Fruit fly (Drosophila melanogaster) whole organism, wandering third instar larva: ENCODE measurements around the gene TotX.

Experiments used
- Abd-B ChIP-seq: fragments of >200 bp; optimal IDR thresholded peaks from 2 replicates; lab custom pipeline; 2017; ENCODE audit warnings: missing biosample characterization, missing genetic modification characterization
- CG32264 ChIP-seq: fragments of 200-800 bp; sonication (Bioruptor generic); optimal IDR thresholded peaks from 2 replicates; lab custom pipeline; 2016; ENCODE audit warnings: missing biosample characterization, missing genetic modification characterization
- CG9705 ChIP-seq: fragments of 200-800 bp; sonication (Bioruptor generic); optimal IDR thresholded peaks from 2 replicates; lab custom pipeline; 2018; ENCODE audit warnings: missing biosample characterization, mild to moderate bottlenecking, missing genetic modification characterization
- Dfd ChIP-seq: fragments of >200 bp; optimal IDR thresholded peaks from 2 replicates; lab custom pipeline; 2017; ENCODE audit warnings: missing biosample characterization, missing genetic modification characterization
- GATAd ChIP-seq: sonication (Bioruptor generic); optimal IDR thresholded peaks from 2 replicates; lab custom pipeline; 2016; ENCODE audit warnings: missing biosample characterization, missing genetic modification characterization
- Hnf4 ChIP-seq: fragments of 200-800 bp; sonication (Bioruptor generic); optimal IDR thresholded peaks from 2 replicates; lab custom pipeline; 2016; ENCODE audit warnings: missing biosample characterization, mild to moderate bottlenecking, missing genetic modification characterization
- Hr78 ChIP-seq: fragments of >200 bp; optimal IDR thresholded peaks from 2 replicates; lab custom pipeline; 2017; ENCODE audit warnings: missing biosample characterization, missing genetic modification characterization
- Hr83 ChIP-seq: fragments of 200-300 bp; sonication (Bioruptor generic); optimal IDR thresholded peaks from 2 replicates; lab custom pipeline; 2016; ENCODE audit warnings: missing biosample characterization, mild to moderate bottlenecking, missing genetic modification characterization, moderate library complexity; ENCODE audit not compliant: poor library complexity, severe bottlenecking
- Jra ChIP-seq: sonication (Bioruptor generic); optimal IDR thresholded peaks from 2 replicates; lab custom pipeline; 2016; ENCODE audit warnings: missing biosample characterization, missing genetic modification characterization
- Mio ChIP-seq: sonication (Bioruptor generic); optimal IDR thresholded peaks from 2 replicates; lab custom pipeline; 2016; ENCODE audit warnings: missing biosample characterization, missing genetic modification characterization
- Myc ChIP-seq: fragments of >200 bp; optimal IDR thresholded peaks from 2 replicates; lab custom pipeline; 2017
- N ChIP-seq: fragments of >200 bp; optimal IDR thresholded peaks from 2 replicates; lab custom pipeline; 2018; ENCODE audit warnings: missing biosample characterization, missing external identifiers, missing genetic modification characterization
- OdsH ChIP-seq: fragments of 200-800 bp; sonication (Bioruptor generic); optimal IDR thresholded peaks from 2 replicates; lab custom pipeline; 2016; ENCODE audit warnings: missing biosample characterization, mild to moderate bottlenecking, missing genetic modification characterization
- Rel ChIP-seq, 2 experiments: fragments of 200-800 bp; sonication (Bioruptor generic) in 1 of 2; optimal IDR thresholded peaks; 2 replicates in 1 of 2; 3 replicates in 1 of 2; lab custom pipeline; 2016 to 2019; ENCODE audit warnings: mild to moderate bottlenecking in 2 of 2, missing biosample characterization in 2 of 2, missing genetic modification characterization in 2 of 2, moderate library complexity in 1 of 2
- Sp1 ChIP-seq: fragments of 200-800 bp; sonication (Bioruptor generic); optimal IDR thresholded peaks from 3 replicates; lab custom pipeline; 2019; ENCODE audit warnings: missing biosample characterization, mild to moderate bottlenecking, missing genetic modification characterization, moderate library complexity
- Vsx2 ChIP-seq: fragments of 200-300, 225-300 bp; sonication (Bioruptor generic); optimal IDR thresholded peaks from 2 replicates; lab custom pipeline; 2018; ENCODE audit warnings: missing biosample characterization, missing genetic modification characterization; ENCODE audit not compliant: partially characterized antibody
- br ChIP-seq: fragments of 200-800 bp; sonication (Bioruptor generic); optimal IDR thresholded peaks from 2 replicates; lab custom pipeline; 2016; ENCODE audit warnings: missing biosample characterization, missing genetic modification characterization
- brk ChIP-seq: fragments of 200-800 bp; sonication (Bioruptor generic); optimal IDR thresholded peaks from 2 replicates; lab custom pipeline; 2016; ENCODE audit warnings: missing biosample characterization, mild to moderate bottlenecking, missing genetic modification characterization
- dl ChIP-seq, 2 experiments: fragments of 175-275, 200-275 bp in 1 of 2; fragments of 200-275 bp in 1 of 2; sonication (Bioruptor generic); optimal IDR thresholded peaks; lab custom pipeline; 2018; ENCODE audit warnings: mild to moderate bottlenecking in 2 of 2, missing biosample characterization in 2 of 2, missing genetic modification characterization in 2 of 2, moderate library complexity in 2 of 2; ENCODE audit not compliant: partially characterized antibody in 2 of 2, insufficient read depth in 1 of 2
- dmrt93B ChIP-seq: fragments of 200-800 bp; sonication (Bioruptor generic); optimal IDR thresholded peaks from 2 replicates; lab custom pipeline; 2018; ENCODE audit warnings: missing biosample characterization, mild to moderate bottlenecking, missing genetic modification characterization
- dsf ChIP-seq: sonication (Bioruptor generic); optimal IDR thresholded peaks from 2 replicates; lab custom pipeline; 2016; ENCODE audit warnings: missing biosample characterization, missing genetic modification characterization, borderline replicate concordance
- ey ChIP-seq: fragments of 200-800 bp; sonication (Bioruptor generic); optimal IDR thresholded peaks from 2 replicates; lab custom pipeline; 2016; ENCODE audit warnings: missing biosample characterization, missing genetic modification characterization
- foxo ChIP-seq, 2 experiments: fragments of 200-800 bp; sonication (Bioruptor generic); optimal IDR thresholded peaks; 2 replicates in 1 of 2; 3 replicates in 1 of 2; lab custom pipeline; 2016 to 2017; ENCODE audit warnings: missing biosample characterization in 2 of 2, missing genetic modification characterization in 2 of 2
- fru ChIP-seq: fragments of 200-800 bp; sonication (Bioruptor generic); optimal IDR thresholded peaks from 3 replicates; lab custom pipeline; 2016; ENCODE audit warnings: missing biosample characterization, mild to moderate bottlenecking, missing genetic modification characterization
- h ChIP-seq: fragments of 200-800 bp; sonication (Bioruptor generic); optimal IDR thresholded peaks from 3 replicates; lab custom pipeline; 2016; ENCODE audit warnings: missing biosample characterization, mild to moderate bottlenecking, missing genetic modification characterization
- jim ChIP-seq: fragments of 175-275, 200-325 bp; sonication (Bioruptor generic); optimal IDR thresholded peaks from 2 replicates; lab custom pipeline; 2016; ENCODE audit warnings: missing biosample characterization, mild to moderate bottlenecking, missing genetic modification characterization
- psq ChIP-seq: fragments of 200-800 bp; sonication (Bioruptor generic); optimal IDR thresholded peaks from 3 replicates; lab custom pipeline; 2017; ENCODE audit warnings: missing biosample characterization, mild to moderate bottlenecking, missing genetic modification characterization, moderate library complexity
- rgr ChIP-seq: fragments of 200-800 bp; sonication (Bioruptor generic); optimal IDR thresholded peaks from 3 replicates; lab custom pipeline; 2016; ENCODE audit warnings: missing biosample characterization, mild to moderate bottlenecking, missing genetic modification characterization
- sv ChIP-seq: fragments of 200-800 bp; sonication (Bioruptor generic); optimal IDR thresholded peaks from 3 replicates; lab custom pipeline; 2016; ENCODE audit warnings: missing biosample characterization, missing genetic modification characterization
- tai ChIP-seq: sonication (Bioruptor generic); optimal IDR thresholded peaks from 2 replicates; lab custom pipeline; 2016; ENCODE audit warnings: missing biosample characterization, missing genetic modification characterization
- usp ChIP-seq: fragments of >200 bp; optimal IDR thresholded peaks from 2 replicates; lab custom pipeline; 2017; ENCODE audit warnings: missing biosample characterization, missing genetic modification characterization
- woc ChIP-seq: sonication (Bioruptor generic); optimal IDR thresholded peaks from 2 replicates; lab custom pipeline; 2016; ENCODE audit warnings: missing biosample characterization, mild to moderate bottlenecking, missing genetic modification characterization

Gene TotX

DNA sequence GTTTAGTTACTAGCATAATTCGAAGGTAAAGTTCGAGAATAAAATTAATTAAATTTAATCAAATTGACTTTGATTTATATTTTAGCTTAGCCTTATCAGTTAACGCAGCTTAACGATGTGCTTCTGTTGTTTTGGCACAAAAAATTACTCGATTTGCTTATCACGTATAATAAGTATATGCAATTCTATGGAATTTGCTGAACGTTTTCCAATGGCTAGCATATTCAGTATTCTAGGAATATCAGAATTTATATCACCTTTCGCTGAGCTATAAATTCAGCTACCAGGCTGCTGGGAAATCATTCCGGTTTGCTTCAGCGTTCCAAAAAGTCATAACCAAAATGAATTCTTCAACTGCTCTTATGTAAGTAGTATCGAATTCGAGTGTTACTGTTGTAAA lies 34.6 kb downstream of the TotX start, which contains the start of gene TotA:
Gene TotA, plus strand, starts transcription at position 301 of the 400 bp plus-strand sequence.
- TF ChIP-seq brk, result no peak
- no peak for TF ChIP-seq Vsx2 (GFP tag; lab: Kevin White, UChicago)
- TF ChIP-seq CG9705 (GFP tag; lab: Kevin White, UChicago), result no peak
- TF ChIP-seq dl (GFP tag; optimal IDR thresholded peaks at IDR 0.05; lab: Kevin White, UChicago; ENCODE audit: insufficient read depth in 1 of 2, partially characterized antibody in 2 of 2), result no peak
- no peak for TF ChIP-seq GATAd (GFP tag; lab: Kevin White, UChicago)
- TF ChIP-seq Hnf4 (GFP tag; lab: Kevin White, UChicago), result no peak
- no peak for TF ChIP-seq rgr
- TF ChIP-seq sv (GFP tag; lab: Kevin White, UChicago), result no peak
- no peak for TF ChIP-seq woc (GFP tag; lab: Kevin White, UChicago)
- no peak for TF ChIP-seq Jra (GFP tag; lab: Kevin White, UChicago)
- TF ChIP-seq dmrt93B (GFP tag; lab: Kevin White, UChicago), result no peak
- TF ChIP-seq Sp1 (GFP tag; lab: Kevin White, UChicago), result no peak
- TF ChIP-seq dsf (GFP tag; lab: Kevin White, UChicago), result no peak
- TF ChIP-seq Abd-B (GFP tag; lab: Kevin White, UChicago), result no peak
- no peak for TF ChIP-seq Hr83 (GFP tag; lab: Kevin White, UChicago)
- no peak for TF ChIP-seq Rel (GFP tag; optimal IDR thresholded peaks at IDR 0.05; lab: Kevin White, UChicago)
- TF ChIP-seq Rel (tag; optimal IDR thresholded peaks at IDR 0.05; lab: Kevin White, UChicago), result no peak

DNA sequence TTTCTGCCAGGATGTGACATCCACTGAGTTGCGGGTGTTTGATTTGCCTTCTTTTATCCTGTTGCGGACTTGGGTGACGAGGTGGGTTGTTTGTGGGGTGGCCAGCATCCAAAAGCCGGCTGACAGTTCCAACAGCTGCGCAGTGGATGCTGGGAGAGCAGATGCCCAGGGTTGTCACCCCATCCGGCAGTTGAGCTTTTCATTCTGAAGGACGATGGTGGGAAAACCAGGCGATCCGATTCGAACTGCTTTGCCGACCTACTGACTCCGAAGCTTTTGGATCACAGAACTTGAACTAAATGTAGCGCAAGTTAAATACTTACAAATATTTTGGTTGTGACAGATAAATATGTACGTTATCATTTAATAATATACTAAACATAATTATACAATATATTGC lies 39.1 kb downstream of the TotX start, which contains the start of gene KaiR1D:
Gene KaiR1D, minus strand, starts transcription at position 28 of the 400 bp plus-strand sequence.
- TF ChIP-seq foxo (GFP tag; optimal IDR thresholded peaks at IDR 0.05; lab: Kevin White, UChicago) (no peak), h (GFP tag; lab: Kevin White, UChicago) (no peak), br (no peak), usp (GFP tag; lab: Kevin White, UChicago) (no peak)

DNA sequence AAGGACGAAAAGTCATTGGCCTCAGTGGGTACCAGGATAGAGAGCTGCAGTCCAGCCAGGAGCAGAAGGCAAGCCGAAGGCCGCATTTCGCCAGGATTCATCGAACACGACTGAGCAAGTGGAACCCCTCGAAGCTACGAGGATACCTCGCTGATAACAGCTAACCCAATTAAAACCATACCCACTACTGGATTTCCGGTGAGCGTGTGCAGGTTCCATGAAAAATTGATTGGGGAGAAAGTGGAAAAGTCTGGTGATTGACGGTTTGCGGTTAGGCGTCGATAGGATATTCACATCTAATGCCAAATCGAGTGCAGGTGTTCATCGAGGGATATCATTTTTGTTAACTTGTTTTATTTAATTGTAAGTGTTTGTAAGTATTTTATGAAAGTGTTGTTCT lies 45.5 kb downstream of the TotX start, which contains the start of gene Ir93a:
Gene Ir93a, minus strand, starts transcription at position 101 of the 400 bp plus-strand sequence.
- TF ChIP-seq Myc (lab: Kevin White, UChicago), result no peak
- TF ChIP-seq fru (GFP tag; lab: Kevin White, UChicago), result no peak
- TF ChIP-seq OdsH (GFP tag; lab: Kevin White, UChicago), result no peak
- TF ChIP-seq Mio, result no peak
- TF ChIP-seq psq (GFP tag; lab: Kevin White, UChicago), result no peak
- TF ChIP-seq CG32264, result no peak
- TF ChIP-seq Hr78 (GFP tag; lab: Kevin White, UChicago), result no peak
- TF ChIP-seq usp (GFP tag; lab: Kevin White, UChicago), result no peak
- TF ChIP-seq foxo (GFP tag; optimal IDR thresholded peaks at IDR 0.05; lab: Kevin White, UChicago), result no peak
- no peak for TF ChIP-seq jim (GFP tag; lab: Kevin White, UChicago)
- no peak for TF ChIP-seq Dfd (GFP tag; lab: Kevin White, UChicago)
- no peak for TF ChIP-seq ey (GFP tag; lab: Kevin White, UChicago)
- no peak for TF ChIP-seq CG9705 (GFP tag; lab: Kevin White, UChicago)
- TF ChIP-seq br, result no peak
- no peak for TF ChIP-seq tai
- TF ChIP-seq N, result no peak
- no peak for TF ChIP-seq woc (GFP tag; lab: Kevin White, UChicago)
- TF ChIP-seq, all 38 proteins: peak for 0
